Fruit fly (Drosophila melanogaster) whole organism, embryonic: ENCODE measurements around the gene Agpat2.

Source experiments
- Aef1 ChIP-seq: fragments of 200-800 bp; sonication (Bioruptor generic); IDR thresholded peaks from 3 replicates; pipeline ENCODE4 v1.3.6; 2022; ENCODE audit warnings: missing biosample characterization, missing genetic modification characterization
- Asciz ChIP-seq: fragments of 200-800 bp; sonication (Bioruptor generic); optimal IDR thresholded peaks from 2 replicates; lab custom pipeline; 2017; ENCODE audit warnings: missing biosample characterization, mild to moderate bottlenecking, missing genetic modification characterization, missing genetic modification reagents
- B-H1 ChIP-seq: fragments of 200-800 bp; sonication (Bioruptor generic); IDR thresholded peaks from 3 replicates; pipeline ENCODE4 v1.3.6; 2022; ENCODE audit warnings: missing biosample characterization, missing genetic modification characterization
- CG10147 ChIP-seq: fragments of 200-800 bp; sonication (Bioruptor generic); optimal IDR thresholded peaks from 2 replicates; lab custom pipeline; 2019; ENCODE audit warnings: missing biosample characterization, mild to moderate bottlenecking, missing genetic modification characterization, moderate library complexity
- CG10321 ChIP-seq: fragments of 200-800 bp; sonication (Bioruptor generic); IDR thresholded peaks from 2 replicates; pipeline ENCODE4 v1.3.6; 2022; ENCODE audit warnings: missing biosample characterization, missing genetic modification characterization
- CG10654 ChIP-seq: fragments of 200-800 bp; sonication (Bioruptor generic); optimal IDR thresholded peaks from 2 replicates; lab custom pipeline; 2016; ENCODE audit warnings: missing biosample characterization, missing genetic modification characterization
- CG11398 ChIP-seq: fragments of 200-800 bp; sonication (Bioruptor generic); optimal IDR thresholded peaks from 2 replicates; lab custom pipeline; 2016; ENCODE audit warnings: missing biosample characterization, missing genetic modification characterization
- CG12391 ChIP-seq: fragments of 200-800 bp; sonication (Bioruptor generic); optimal IDR thresholded peaks from 3 replicates; lab custom pipeline; 2018; ENCODE audit warnings: missing biosample characterization, mild to moderate bottlenecking, missing genetic modification characterization, moderate library complexity
- CG15601 ChIP-seq: fragments of 200-800 bp; sonication (Bioruptor generic); optimal IDR thresholded peaks from 3 replicates; lab custom pipeline; 2019; ENCODE audit warnings: missing biosample characterization, mild to moderate bottlenecking, missing genetic modification characterization, moderate library complexity
- CG17361 ChIP-seq: fragments of 200-800 bp; sonication (Bioruptor generic); IDR thresholded peaks from 3 replicates; pipeline ENCODE4 v1.3.6; 2022; ENCODE audit warnings: missing biosample characterization, missing genetic modification characterization
- CG18599 ChIP-seq: fragments of 200-800 bp; sonication (Bioruptor generic); optimal IDR thresholded peaks from 3 replicates; lab custom pipeline; 2017; ENCODE audit warnings: missing biosample characterization, missing genetic modification characterization, mild to moderate bottlenecking, moderate library complexity, missing genetic modification reagents
- CG2712 ChIP-seq: fragments of 200-800 bp; optimal IDR thresholded peaks from 3 replicates; lab custom pipeline; 2019; ENCODE audit warnings: missing biosample characterization, mild to moderate bottlenecking, missing genetic modification characterization, moderate library complexity
- CG3065 ChIP-seq: fragments of 200-800 bp; sonication (Bioruptor generic); optimal IDR thresholded peaks from 2 replicates; lab custom pipeline; 2016; ENCODE audit warnings: missing biosample characterization, missing genetic modification characterization
- CG4730 ChIP-seq: fragments of 200-800 bp; sonication (Bioruptor generic); IDR thresholded peaks from 2 replicates; pipeline ENCODE4 v1.3.6; 2022; ENCODE audit warnings: missing biosample characterization, missing genetic modification characterization
- CG5180 ChIP-seq: fragments of 200-800 bp; sonication (Bioruptor generic); optimal IDR thresholded peaks from 3 replicates; lab custom pipeline; 2017; ENCODE audit warnings: missing biosample characterization, missing genetic modification characterization, mild to moderate bottlenecking, moderate library complexity, missing genetic modification reagents
- CG6683 ChIP-seq: fragments of 200-800 bp; sonication (Bioruptor generic); optimal IDR thresholded peaks from 2 replicates; lab custom pipeline; 2017; ENCODE audit warnings: missing biosample characterization, mild to moderate bottlenecking, missing genetic modification characterization, missing genetic modification reagents
- CG6689 ChIP-seq: fragments of 200-800 bp; sonication (Bioruptor generic); IDR thresholded peaks from 2 replicates; pipeline ENCODE4 v1.3.6; 2022; ENCODE audit warnings: missing biosample characterization, missing genetic modification characterization
- CG6791 ChIP-seq: fragments of 200-800 bp; sonication (Bioruptor generic); IDR thresholded peaks from 3 replicates; pipeline ENCODE4 v1.3.6; 2022; ENCODE audit warnings: missing biosample characterization, missing genetic modification characterization; ENCODE audit not compliant: partially characterized antibody
- CG8924 ChIP-seq: fragments of 200-800 bp; optimal IDR thresholded peaks from 3 replicates; lab custom pipeline; 2019; ENCODE audit warnings: missing biosample characterization, mild to moderate bottlenecking, missing genetic modification characterization, moderate library complexity
- CG9797 ChIP-seq: fragments of 200-800 bp; sonication (Bioruptor generic); optimal IDR thresholded peaks from 3 replicates; lab custom pipeline; 2018; ENCODE audit warnings: missing biosample characterization, mild to moderate bottlenecking, missing genetic modification characterization
- CHES-1-like ChIP-seq: fragments of 200-800 bp; sonication (Bioruptor generic); optimal IDR thresholded peaks from 2 replicates; lab custom pipeline; 2016; ENCODE audit warnings: missing biosample characterization, missing genetic modification characterization
- CkIIα-i1 ChIP-seq: fragments of 200-800 bp; sonication (Bioruptor generic); IDR thresholded peaks from 2 replicates; pipeline ENCODE4 v1.3.6; 2022; ENCODE audit warnings: missing biosample characterization, missing genetic modification characterization
- H15 ChIP-seq: fragments of 200-800 bp; sonication (Bioruptor generic); IDR thresholded peaks from 3 replicates; pipeline ENCODE4 v1.3.6; 2022; ENCODE audit warnings: missing biosample characterization, missing genetic modification characterization
- HLHmδ ChIP-seq: fragments of 200-800 bp; sonication (Bioruptor generic); optimal IDR thresholded peaks from 2 replicates; lab custom pipeline; 2018; ENCODE audit warnings: missing biosample characterization, mild to moderate bottlenecking, missing genetic modification characterization, moderate library complexity
- Hand ChIP-seq: fragments of 200-800 bp; sonication (Bioruptor generic); optimal IDR thresholded peaks from 2 replicates; lab custom pipeline; 2017; ENCODE audit warnings: mild to moderate bottlenecking, missing biosample characterization, missing genetic modification reagents, missing genetic modification characterization
- Jarid2 ChIP-seq: fragments of 200-800 bp; sonication (Bioruptor generic); optimal IDR thresholded peaks from 3 replicates; lab custom pipeline; 2017; ENCODE audit warnings: mild to moderate bottlenecking, missing biosample characterization, missing genetic modification reagents, missing genetic modification characterization
- Kr ChIP-seq: fragments of 200-800 bp; sonication (Bioruptor generic); optimal IDR thresholded peaks from 2 replicates; lab custom pipeline; 2017; ENCODE audit warnings: missing biosample characterization, mild to moderate bottlenecking, missing genetic modification characterization
- Med ChIP-seq: fragments of 200-800 bp; sonication (Bioruptor generic); peaks from one replicate; lab custom pipeline; 2016; ENCODE audit warnings: missing biosample characterization, missing genetic modification characterization, mild to moderate bottlenecking, inconsistent platforms, moderate library complexity
- Meics ChIP-seq: fragments of 200-800 bp; sonication (Bioruptor generic); optimal IDR thresholded peaks from 2 replicates; lab custom pipeline; 2017; ENCODE audit warnings: missing biosample characterization, mild to moderate bottlenecking, missing genetic modification characterization
- Mes4 ChIP-seq: fragments of 200-800 bp; sonication (Bioruptor generic); optimal IDR thresholded peaks from 2 replicates; lab custom pipeline; 2016; ENCODE audit warnings: missing biosample characterization, missing genetic modification characterization
- Sry-β ChIP-seq: fragments of 200-800 bp; sonication (Bioruptor generic); optimal IDR thresholded peaks from 2 replicates; lab custom pipeline; 2018; ENCODE audit warnings: missing biosample characterization, mild to moderate bottlenecking, missing genetic modification characterization, moderate library complexity
- bab2 ChIP-seq: fragments of 200-800 bp; sonication (Bioruptor generic); optimal IDR thresholded peaks from 2 replicates; lab custom pipeline; 2016; ENCODE audit warnings: missing biosample characterization, missing genetic modification characterization
- bcd ChIP-seq: fragments of 200-800 bp; sonication (Bioruptor generic); optimal IDR thresholded peaks from 2 replicates; lab custom pipeline; 2017; ENCODE audit warnings: missing biosample characterization, mild to moderate bottlenecking, missing genetic modification characterization
- ci ChIP-seq: fragments of 200-800 bp; sonication (Bioruptor generic); IDR thresholded peaks from 3 replicates; pipeline ENCODE4 v1.3.6; 2022; ENCODE audit warnings: missing biosample characterization, missing genetic modification characterization
- croc ChIP-seq: fragments of 200-800 bp; sonication (Bioruptor generic); conservative IDR thresholded peaks from 3 replicates; pipeline ENCODE4 v1.3.6; 2022; ENCODE audit warnings: missing biosample characterization, missing genetic modification characterization
- cwo ChIP-seq: fragments of 200-800 bp; sonication (Bioruptor generic); optimal IDR thresholded peaks from 3 replicates; lab custom pipeline; 2017; ENCODE audit warnings: missing biosample characterization, missing genetic modification characterization, mild to moderate bottlenecking, moderate library complexity, missing genetic modification reagents
- da ChIP-seq: fragments of 200-800 bp; sonication (Bioruptor generic); optimal IDR thresholded peaks from 2 replicates; lab custom pipeline; 2016; ENCODE audit warnings: missing biosample characterization, missing genetic modification characterization
- emc ChIP-seq: fragments of 200-800 bp; sonication (Bioruptor generic); optimal IDR thresholded peaks from 2 replicates; lab custom pipeline; 2016; ENCODE audit warnings: missing biosample characterization, missing genetic modification characterization
- eyg ChIP-seq: fragments of 200-800 bp; sonication (Bioruptor generic); optimal IDR thresholded peaks from 3 replicates; lab custom pipeline; 2016; ENCODE audit warnings: missing biosample characterization, missing genetic modification characterization
- fd64A ChIP-seq: fragments of 200-800 bp; sonication (Bioruptor generic); optimal IDR thresholded peaks from 3 replicates; lab custom pipeline; 2018; ENCODE audit warnings: missing biosample characterization, mild to moderate bottlenecking, missing genetic modification characterization
- her ChIP-seq: fragments of 200-800 bp; sonication (Bioruptor generic); optimal IDR thresholded peaks from 2 replicates; lab custom pipeline; 2016; ENCODE audit warnings: missing biosample characterization, missing genetic modification characterization
- hkb ChIP-seq, 2 experiments: fragments of 200-800 bp in 1 of 2; fragments of >200 bp in 1 of 2; sonication (Bioruptor generic) in 1 of 2; IDR thresholded peaks in 1 of 2; optimal IDR thresholded peaks in 1 of 2; 2 replicates each; pipeline versions ENCODE4 v1.3.6 to Lab custom; 2017 to 2022; ENCODE audit warnings: missing biosample characterization in 1 of 2, missing genetic modification characterization in 1 of 2
- nerfin-1 ChIP-seq: fragments of 200-800 bp; sonication (Bioruptor generic); optimal IDR thresholded peaks from 3 replicates; lab custom pipeline; 2019; ENCODE audit warnings: missing biosample characterization, mild to moderate bottlenecking, missing genetic modification characterization, moderate library complexity
- pum ChIP-seq: fragments of 200-800 bp; sonication (Bioruptor generic); optimal IDR thresholded peaks from 2 replicates; lab custom pipeline; 2016; ENCODE audit warnings: missing biosample characterization, missing genetic modification characterization
- row ChIP-seq: fragments of 200-800 bp; sonication (Bioruptor generic); IDR thresholded peaks from 3 replicates; pipeline ENCODE4 v1.3.6; 2022; ENCODE audit warnings: missing biosample characterization, missing genetic modification characterization
- sens ChIP-seq: fragments of 200-800 bp; sonication (Bioruptor generic); peaks from one replicate; lab custom pipeline; 2016; ENCODE audit warnings: missing biosample characterization, missing genetic modification characterization
- slp2 ChIP-seq: fragments of 200-800 bp; sonication (Bioruptor generic); optimal IDR thresholded peaks from 2 replicates; lab custom pipeline; 2016; ENCODE audit warnings: missing biosample characterization, missing genetic modification characterization
- unpg ChIP-seq: fragments of 200-800 bp; sonication (Bioruptor generic); optimal IDR thresholded peaks from 3 replicates; lab custom pipeline; 2018; ENCODE audit warnings: missing biosample characterization, mild to moderate bottlenecking, missing genetic modification characterization, moderate library complexity
- wdn ChIP-seq: fragments of 200-800 bp; sonication (Bioruptor generic); IDR thresholded peaks from 2 replicates; pipeline ENCODE4 v1.3.6; 2022; ENCODE audit warnings: missing biosample characterization, missing genetic modification characterization
- zfh1 ChIP-seq: fragments of 200-800 bp; sonication (Bioruptor generic); IDR thresholded peaks from 3 replicates; pipeline ENCODE4 v1.3.6; 2022; ENCODE audit warnings: missing biosample characterization, missing genetic modification characterization

Gene Agpat2

dm6 chr2L:8423460-8424089 is 40.2 kb downstream of the Agpat2 start (continued):
- TF ChIP-seq Mes4 (GFP tag; lab: Kevin White, UChicago) (peak; percentile 9), B-H1 (no peak), Asciz (GFP tag; lab: Kevin White, UChicago) (peak; percentile 2), Hand (GFP tag; lab: Kevin White, UChicago) (no peak), wdn (GFP tag; lab: Robert Waterston, UW) (0 out of 2 replicates have a peak, but pooled peaks have one; percentile 12), pum (GFP tag; lab: Kevin White, UChicago) (no peak), CG6683 (GFP tag; lab: Kevin White, UChicago) (no peak), CG3065 (GFP tag; lab: Kevin White, UChicago) (no peak), CHES-1-like (GFP tag; lab: Kevin White, UChicago) (no peak), hkb (optimal IDR thresholded peaks at IDR 0.05; lab: Kevin White, UChicago) (no peak), hkb (GFP tag; IDR thresholded peaks at IDR 0.05; lab: Robert Waterston, UW) (no peak), HLHmδ (GFP tag; lab: Kevin White, UChicago) (no peak), CG6791 (GFP tag; lab: Robert Waterston, UW) (no peak), zfh1 (no peak), her (GFP tag; lab: Kevin White, UChicago) (no peak), CG5180 (peak; percentile 9), emc (no peak), row (peak; percentile 46; the same call in 2 of the 3 replicates), CG4730 (no peak), sens (GFP tag; lab: Kevin White, UChicago) (peak; percentile 84), CG17361 (GFP tag; lab: Robert Waterston, UW) (peak; percentile 44; the same call in 2 of the 3 replicates), unpg (peak; percentile 8), CG15601 (peak; percentile 25), Jarid2 (GFP tag; lab: Kevin White, UChicago) (no peak), fd64A (GFP tag; lab: Kevin White, UChicago) (peak; percentile 42), CG2712 (tag; lab: Kevin White, UChicago) (peak; percentile 47), Kr (GFP tag; lab: Kevin White, UChicago) (peak; percentile 34), Sry-β (GFP tag; lab: Kevin White, UChicago) (peak; percentile 92), H15 (GFP tag; lab: Robert Waterston, UW) (no peak), Aef1 (GFP tag; lab: Robert Waterston, UW) (no peak), ci (peak; percentile 19; the same call in 1 of the 3 replicates), Meics (GFP tag; lab: Kevin White, UChicago) (no peak), CG9797 (GFP tag; lab: Kevin White, UChicago) (no peak), CG8924 (peak; percentile 15), slp2 (no peak), cwo (GFP tag; lab: Kevin White, UChicago) (no peak), eyg (GFP tag; lab: Kevin White, UChicago) (no peak), CG18599 (no peak), CG10321 (GFP tag; lab: Robert Waterston, UW) (no peak), CG11398 (GFP tag; lab: Kevin White, UChicago) (no peak), da (GFP tag; lab: Kevin White, UChicago) (no peak), CG6689 (GFP tag; lab: Robert Waterston, UW) (no peak), bcd (GFP tag; lab: Kevin White, UChicago) (no peak), CkIIα-i1 (no peak), croc (GFP tag; lab: Robert Waterston, UW) (no peak), CG10147 (no peak), CG10654 (GFP tag; lab: Kevin White, UChicago) (no peak), bab2 (GFP tag; lab: Kevin White, UChicago) (peak; percentile 9), Med (GFP tag; lab: Kevin White, UChicago) (peak; percentile 44), nerfin-1 (tag; lab: Kevin White, UChicago) (peak; percentile 24), CG12391 (tag; lab: Kevin White, UChicago) (peak; percentile 14)
